Worm (Caenorhabditis elegans) whole organism, late embryonic: Measurements from ENCODE around the gene Y32B12A.5.

Source experiments
- C08G9.2 ChIP-seq: sonication (generic microtip); optimal IDR thresholded peaks from 2 replicates; lab custom pipeline; 2016; ENCODE audit warnings: mild to moderate bottlenecking, missing genetic modification characterization, moderate library complexity, missing compliant biosample characterization
- F13H6.1 ChIP-seq: sonication (generic microtip); optimal IDR thresholded peaks from 2 replicates; lab custom pipeline; 2016; ENCODE audit warnings: missing genetic modification characterization, missing compliant biosample characterization
- K02D7.2 ChIP-seq: sonication (generic microtip); optimal IDR thresholded peaks from 2 replicates; lab custom pipeline; 2017; ENCODE audit warnings: mild to moderate bottlenecking, missing genetic modification characterization, missing compliant biosample characterization
- T23F11.4 ChIP-seq: fragments of 200-800 bp; sonication (Bioruptor generic); optimal IDR thresholded peaks from 2 replicates; lab custom pipeline; 2018; ENCODE audit warnings: mild to moderate bottlenecking, missing genetic modification characterization, missing compliant biosample characterization
- ama-1 ChIP-seq: fragments of 150-350 bp; optimal IDR thresholded peaks from 2 replicates; lab custom pipeline; 2014
- ceh-2 ChIP-seq: sonication (generic microtip); optimal IDR thresholded peaks from 2 replicates; lab custom pipeline; 2016; ENCODE audit warnings: missing genotype, missing genetic modification characterization, missing compliant biosample characterization
- ceh-31 ChIP-seq: sonication (generic microtip); optimal IDR thresholded peaks from 2 replicates; lab custom pipeline; 2016; ENCODE audit warnings: missing genetic modification characterization, missing compliant biosample characterization
- ceh-6 ChIP-seq: fragments of 200-800 bp; sonication (Bioruptor generic); optimal IDR thresholded peaks from 2 replicates; lab custom pipeline; 2018; ENCODE audit warnings: mild to moderate bottlenecking, missing genetic modification characterization, missing compliant biosample characterization
- ceh-9 ChIP-seq: sonication (generic microtip); optimal IDR thresholded peaks from 2 replicates; lab custom pipeline; 2016; ENCODE audit warnings: mild to moderate bottlenecking, missing genetic modification characterization, inconsistent platforms, missing compliant biosample characterization
- elt-4 ChIP-seq: sonication (generic microtip); optimal IDR thresholded peaks from 2 replicates; lab custom pipeline; 2016; ENCODE audit warnings: missing genetic modification characterization, missing compliant biosample characterization
- eyg-1 ChIP-seq: sonication (generic microtip); optimal IDR thresholded peaks from 2 replicates; lab custom pipeline; 2016; ENCODE audit warnings: missing genotype, missing genetic modification characterization, missing compliant biosample characterization
- fkh-10 ChIP-seq: fragments of 150-350 bp; optimal IDR thresholded peaks from 2 replicates; lab custom pipeline; 2014; ENCODE audit warnings: missing biosample characterization, missing genetic modification reagents, missing genetic modification characterization
- mec-3 ChIP-seq: sonication (generic microtip); optimal IDR thresholded peaks from 2 replicates; lab custom pipeline; 2016; ENCODE audit warnings: borderline replicate concordance, missing genetic modification characterization, missing compliant biosample characterization
- pat-9 ChIP-seq: fragments of 200-800 bp; sonication (Bioruptor generic); optimal IDR thresholded peaks from 2 replicates; lab custom pipeline; 2018; ENCODE audit warnings: mild to moderate bottlenecking, missing genetic modification characterization, moderate library complexity, missing compliant biosample characterization
- pax-1 ChIP-seq: fragments of 150-350 bp; optimal IDR thresholded peaks from 2 replicates; lab custom pipeline; 2014; ENCODE audit warnings: missing biosample characterization, missing genetic modification characterization
- pha-4 ChIP-seq: fragments of 150-350 bp; optimal IDR thresholded peaks from 2 replicates; lab custom pipeline; 2018; ENCODE audit warnings: missing biosample characterization, missing genetic modification reagents, missing genetic modification characterization
- rnt-1 ChIP-seq: sonication (generic microtip); optimal IDR thresholded peaks from 2 replicates; lab custom pipeline; 2016; ENCODE audit warnings: missing genetic modification characterization, missing compliant biosample characterization
- unc-3 ChIP-seq, 2 experiments: fragments of 200-800 bp in 1 of 2; sonication (Bioruptor generic) in 1 of 2; sonication (generic microtip) in 1 of 2; conservative IDR thresholded peaks in 1 of 2; optimal IDR thresholded peaks in 1 of 2; 2 replicates each; pipeline versions ENCODE4 v1.3.6 to Lab custom; 2016 to 2022; ENCODE audit warnings: missing compliant biosample characterization in 2 of 2, missing genetic modification characterization in 2 of 2, missing genetic modification reagents in 1 of 2
- zip-5 ChIP-seq: sonication (generic microtip); optimal IDR thresholded peaks from 2 replicates; lab custom pipeline; 2016; ENCODE audit warnings: missing genetic modification characterization, missing compliant biosample characterization

The Y32B12A.5 gene

DNA sequence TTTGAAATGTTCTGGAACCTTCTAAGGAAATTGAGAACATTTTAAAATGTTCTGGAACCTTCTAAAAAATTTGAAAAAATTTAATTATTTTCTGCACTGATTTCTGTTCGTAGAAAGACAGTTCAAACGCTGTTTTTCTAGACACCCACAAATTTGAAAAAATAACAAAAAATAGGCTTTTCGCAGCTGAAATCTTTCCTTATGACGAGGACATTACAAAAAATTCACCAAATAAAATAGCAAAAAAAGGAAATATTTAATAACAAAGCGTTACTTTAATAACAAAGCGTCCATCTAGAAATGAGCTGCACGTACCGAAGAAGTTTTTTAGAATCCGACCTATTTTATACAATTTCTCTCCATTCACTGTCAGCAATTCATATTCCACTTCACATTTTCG lies 43.7 kb downstream of the Y32B12A.5 start, which contains the start of gene srh-141:
Gene srh-141, plus strand, starts transcription at position 301 of the 400 bp plus-strand sequence.
- TF ChIP-seq C08G9.2 (no peak), pat-9 (tag; lab: Kevin White, UChicago) (no peak), unc-3 (GFP tag; conservative IDR thresholded peaks at IDR 0.05; lab: Robert Waterston, UW) (no peak), unc-3 (tag; optimal IDR thresholded peaks at IDR 0.05; lab: Kevin White, UChicago) (no peak), ama-1 (no peak), ceh-31 (tag; lab: Kevin White, UChicago) (no peak), ceh-9 (no peak), ceh-2 (tag; lab: Kevin White, UChicago) (no peak), pax-1 (tag; lab: Kevin White, UChicago) (no peak), mec-3 (tag; lab: Kevin White, UChicago) (no peak), pha-4 (tag; lab: Kevin White, UChicago) (no peak)

DNA sequence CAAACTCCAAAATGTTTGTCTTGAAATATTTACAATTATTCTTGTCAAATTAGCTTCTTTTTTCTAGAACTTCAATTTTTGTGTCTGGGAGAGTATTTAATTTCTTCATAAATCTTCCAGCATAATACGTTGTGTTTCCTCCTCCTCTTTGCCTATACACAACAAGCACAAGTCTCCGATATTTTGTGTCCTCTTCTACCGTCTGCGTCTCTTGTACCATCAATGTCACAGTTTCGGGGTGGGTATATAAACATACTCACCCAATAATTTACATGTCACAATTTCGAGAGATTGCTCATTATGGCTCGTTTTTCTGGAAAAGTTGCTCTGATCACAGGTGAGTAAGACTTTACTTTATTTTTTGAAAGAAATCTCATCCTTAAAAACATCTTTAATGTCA lies 49.8 kb downstream of the Y32B12A.5 start, which contains the start of gene F26D2.15:
Gene F26D2.15, plus strand, starts transcription at position 301 of the 400 bp plus-strand sequence.
- TF ChIP-seq fkh-10 (GFP tag; lab: Kevin White, UChicago) (no peak), elt-4 (tag; lab: Kevin White, UChicago) (no peak), zip-5 (tag; lab: Kevin White, UChicago) (no peak), rnt-1 (tag; lab: Kevin White, UChicago) (no peak), T23F11.4 (GFP tag; lab: Kevin White, UChicago) (no peak), F13H6.1 (tag; lab: Kevin White, UChicago) (no peak), ceh-6 (no peak), eyg-1 (tag; lab: Kevin White, UChicago) (no peak), pat-9 (tag; lab: Kevin White, UChicago) (no peak), K02D7.2 (tag; lab: Kevin White, UChicago) (no peak), pha-4 (tag; lab: Kevin White, UChicago) (no peak), pax-1 (tag; lab: Kevin White, UChicago) (no peak)
